Worm (Caenorhabditis elegans) whole organism, late embryonic: ENCODE results near the gene col-33.

ENCODE experiments used
- ceh-18 ChIP-seq: sonication (generic microtip); optimal IDR thresholded peaks from 2 replicates; lab custom pipeline; 2016; ENCODE audit warnings: missing genetic modification characterization, missing compliant biosample characterization
- pha-4 ChIP-seq: fragments of 150-350 bp; optimal IDR thresholded peaks from 2 replicates; lab custom pipeline; 2018; ENCODE audit warnings: missing biosample characterization, missing genetic modification reagents, missing genetic modification characterization

- TF ChIP-seq pha-4 (no peak), ceh-18 (tag; lab: Kevin White, UChicago) (no peak)
These were observed 8.0 kb upstream of the col-33 start for ce11 chrIV:4254989-4255582.
